Fruit fly (Drosophila melanogaster): ENCODE results near the gene CG7878.

Gene CG7878

DNA sequence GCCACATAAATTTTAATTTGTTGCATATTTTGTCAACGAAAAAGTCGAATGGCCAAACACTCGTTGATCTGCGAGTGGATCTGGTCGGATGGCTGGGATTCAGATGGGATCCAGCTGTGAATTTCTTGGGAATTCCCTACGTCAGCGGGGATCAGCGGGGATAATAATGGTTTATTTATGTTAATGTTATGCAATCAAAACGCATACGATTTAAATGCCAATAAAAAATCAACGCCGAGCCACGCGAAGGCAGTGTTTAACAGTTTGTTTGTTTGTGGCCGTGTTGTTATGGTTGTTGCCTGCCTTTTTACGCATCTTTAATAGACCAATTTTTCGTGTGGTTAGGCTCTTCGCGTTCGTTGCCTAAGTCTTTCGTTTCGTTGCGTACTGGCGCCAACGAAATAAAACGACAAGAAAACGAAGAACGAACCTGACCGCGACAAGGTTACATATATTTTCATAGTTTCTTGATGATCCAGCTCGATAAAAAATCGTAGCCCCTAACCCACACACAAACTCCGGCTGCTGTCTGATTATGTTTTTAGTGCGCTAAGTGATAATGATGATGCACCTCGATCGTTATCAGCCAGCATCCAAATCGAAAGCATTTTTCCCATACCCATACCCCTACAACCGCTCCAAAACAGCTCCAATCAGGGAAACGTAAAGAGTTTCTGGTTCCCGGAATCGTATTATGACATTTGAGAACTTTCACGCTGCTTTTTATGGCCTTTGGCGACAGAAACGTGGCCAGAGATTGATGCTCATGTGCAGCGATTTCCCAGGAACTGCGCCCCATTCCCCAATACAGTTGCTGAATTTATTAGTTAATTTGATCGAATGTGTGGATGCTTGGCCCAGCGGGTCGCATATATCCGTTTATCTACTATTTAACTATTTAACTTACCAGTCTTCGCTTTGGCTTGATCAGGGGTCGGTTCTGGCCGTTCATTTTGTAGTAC is 37.8 kb downstream of the CG7878 start:
- TF ChIP-seq CG8478 (optimal IDR thresholded peaks at IDR 0.05) (no peak), CTCF (optimal IDR thresholded peaks at IDR 0.05) (no peak)

dm6 chr3R:8164850-8165249 is 42.3 kb downstream of the CG7878 start:
- no peak for TF ChIP-seq CG8478 (optimal IDR thresholded peaks at IDR 0.05)
- TF ChIP-seq CTCF (optimal IDR thresholded peaks at IDR 0.05), result no peak

DNA sequence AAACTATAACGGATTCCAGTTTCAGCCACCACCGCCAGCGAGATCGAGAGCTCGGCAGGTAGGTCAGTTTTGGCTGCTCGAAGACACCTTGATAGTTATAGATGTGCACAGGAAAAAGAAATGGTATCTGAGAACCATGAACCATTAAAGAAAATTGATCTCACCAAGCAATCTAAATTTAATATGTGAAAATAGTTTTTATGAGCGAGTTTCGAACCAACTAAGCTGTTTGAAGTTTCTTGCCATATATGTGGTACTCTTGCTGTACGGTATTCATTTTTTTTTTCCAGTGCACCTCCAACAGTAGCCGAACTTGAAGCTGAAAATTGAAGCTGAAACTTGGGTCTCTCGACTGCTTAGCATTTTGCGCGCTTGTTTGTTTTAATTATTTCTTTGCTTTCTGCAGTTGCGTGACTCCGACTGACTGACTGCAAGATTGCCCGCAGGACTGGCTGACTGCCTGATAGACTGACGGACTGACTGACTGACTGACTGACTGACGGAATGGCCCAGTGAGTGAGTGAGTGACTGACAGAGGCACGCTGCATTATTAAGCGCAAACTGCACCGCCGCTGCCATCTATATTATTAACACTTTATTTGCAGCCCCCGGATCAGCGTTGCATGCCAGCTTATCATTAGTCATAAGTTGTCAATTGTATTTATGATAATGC is 49.1 kb downstream of the CG7878 start:
- TF ChIP-seq CG8478 (optimal IDR thresholded peaks at IDR 0.05) (no peak), CTCF (optimal IDR thresholded peaks at IDR 0.05) (no peak)
